Fruit fly (Drosophila melanogaster) whole organism, embryonic: ENCODE results near the gene CG13081.

ENCODE experiments used
- CG1024 ChIP-seq: fragments of 200-800 bp; sonication (Bioruptor generic); IDR thresholded peaks from 2 replicates; pipeline ENCODE4 v1.3.6; 2022; ENCODE audit warnings: missing biosample characterization, missing genetic modification characterization
- CG10565 ChIP-seq: fragments of 200-800 bp; sonication (Bioruptor generic); optimal IDR thresholded peaks from 3 replicates; lab custom pipeline; 2016; ENCODE audit warnings: missing biosample characterization, mild to moderate bottlenecking, missing genetic modification characterization
- CG11247 ChIP-seq: fragments of 200-800 bp; sonication (Bioruptor generic); IDR thresholded peaks from 2 replicates; pipeline ENCODE4 v1.3.6; 2022; ENCODE audit warnings: missing biosample characterization, missing genetic modification characterization
- CG11504 ChIP-seq: fragments of 200-800 bp; sonication (Bioruptor generic); optimal IDR thresholded peaks from 3 replicates; lab custom pipeline; 2019; ENCODE audit warnings: missing biosample characterization, mild to moderate bottlenecking, missing genetic modification characterization, moderate library complexity
- CG1233 ChIP-seq: fragments of 200-800 bp; sonication (Bioruptor generic); optimal IDR thresholded peaks from 4 replicates; lab custom pipeline; 2018; ENCODE audit warnings: missing biosample characterization, mild to moderate bottlenecking, missing genetic modification characterization
- CG15011 ChIP-seq: fragments of 200-800 bp; sonication (Bioruptor generic); optimal IDR thresholded peaks from 3 replicates; lab custom pipeline; 2018; ENCODE audit warnings: missing biosample characterization, mild to moderate bottlenecking, missing genetic modification characterization
- CG1602 ChIP-seq: fragments of 200-800 bp; sonication (Bioruptor generic); optimal IDR thresholded peaks from 3 replicates; lab custom pipeline; 2016; ENCODE audit warnings: missing biosample characterization, missing genetic modification characterization
- CG2199 ChIP-seq: fragments of 200-800 bp; sonication (Bioruptor generic); IDR thresholded peaks from 3 replicates; pipeline ENCODE4 v1.3.6; 2022; ENCODE audit warnings: missing biosample characterization, missing genetic modification characterization
- CG2712 ChIP-seq: fragments of 200-800 bp; optimal IDR thresholded peaks from 3 replicates; lab custom pipeline; 2019; ENCODE audit warnings: missing biosample characterization, mild to moderate bottlenecking, missing genetic modification characterization, moderate library complexity
- CG3065 ChIP-seq: fragments of 200-800 bp; sonication (Bioruptor generic); optimal IDR thresholded peaks from 2 replicates; lab custom pipeline; 2016; ENCODE audit warnings: missing biosample characterization, missing genetic modification characterization
- CG3407 ChIP-seq: fragments of 200-800 bp; sonication (Bioruptor generic); optimal IDR thresholded peaks from 2 replicates; lab custom pipeline; 2018; ENCODE audit warnings: missing biosample characterization, mild to moderate bottlenecking, missing genetic modification characterization
- CG3726 ChIP-seq: fragments of 200-800 bp; sonication (Bioruptor generic); IDR thresholded peaks from 3 replicates; pipeline ENCODE4, ENCODE4 v1.3.6; 2022; ENCODE audit warnings: missing biosample characterization, missing genetic modification characterization
- CG43689 ChIP-seq: fragments of 200-800 bp; sonication (Bioruptor generic); IDR thresholded peaks from 2 replicates; pipeline ENCODE4 v1.3.6; 2022; ENCODE audit warnings: missing biosample characterization, missing genetic modification characterization
- CG5180 ChIP-seq: fragments of 200-800 bp; sonication (Bioruptor generic); optimal IDR thresholded peaks from 3 replicates; lab custom pipeline; 2017; ENCODE audit warnings: missing biosample characterization, missing genetic modification characterization, mild to moderate bottlenecking, moderate library complexity, missing genetic modification reagents
- CG6175 ChIP-seq: fragments of 200-800 bp; sonication (Bioruptor generic); IDR thresholded peaks from 3 replicates; pipeline ENCODE4 v1.3.6; 2022; ENCODE audit warnings: missing biosample characterization, missing genetic modification characterization
- CG6689 ChIP-seq: fragments of 200-800 bp; sonication (Bioruptor generic); IDR thresholded peaks from 2 replicates; pipeline ENCODE4 v1.3.6; 2022; ENCODE audit warnings: missing biosample characterization, missing genetic modification characterization
- CG7357 ChIP-seq: fragments of 200-800 bp; sonication (Bioruptor generic); IDR thresholded peaks from 3 replicates; pipeline ENCODE4 v1.3.6; 2022; ENCODE audit warnings: missing biosample characterization, missing genetic modification characterization
- CG9876 ChIP-seq: fragments of 200-800 bp; sonication (Bioruptor generic); optimal IDR thresholded peaks from 2 replicates; lab custom pipeline; 2016; ENCODE audit warnings: missing biosample characterization, missing genetic modification characterization
- D19A ChIP-seq: fragments of 200-800 bp; optimal IDR thresholded peaks from 3 replicates; lab custom pipeline; 2019; ENCODE audit warnings: missing biosample characterization, mild to moderate bottlenecking, missing genetic modification characterization, moderate library complexity
- D19B ChIP-seq: fragments of 200-800 bp; sonication (Bioruptor generic); optimal IDR thresholded peaks from 2 replicates; lab custom pipeline; 2017; ENCODE audit warnings: missing biosample characterization, mild to moderate bottlenecking, missing genetic modification characterization
- Dbx ChIP-seq: fragments of 200-800 bp; sonication (Bioruptor generic); IDR thresholded peaks from 3 replicates; pipeline ENCODE4 v1.3.6; 2022; ENCODE audit warnings: missing biosample characterization, missing genetic modification characterization
- Doc3 ChIP-seq: fragments of 200-800 bp; sonication (Bioruptor generic); IDR thresholded peaks from 3 replicates; pipeline ENCODE4 v1.3.6; 2022; ENCODE audit warnings: missing biosample characterization, missing genetic modification characterization; ENCODE audit not compliant: partially characterized antibody
- E2f2 ChIP-seq: fragments of 200-800 bp; sonication (Bioruptor generic); IDR thresholded peaks from 2 replicates; pipeline ENCODE4 v1.3.6; 2022; ENCODE audit warnings: missing biosample characterization, missing genetic modification characterization
- Gsc ChIP-seq: fragments of 200-800 bp; sonication (Bioruptor generic); IDR thresholded peaks from 2 replicates; pipeline ENCODE4 v1.3.6; 2022; ENCODE audit warnings: missing biosample characterization, missing genetic modification characterization
- Hey ChIP-seq: fragments of 200-800 bp; sonication (Bioruptor generic); optimal IDR thresholded peaks from 3 replicates; lab custom pipeline; 2018; ENCODE audit warnings: missing biosample characterization, mild to moderate bottlenecking, missing genetic modification characterization
- NC2α ChIP-seq: fragments of 200-800 bp; sonication (Bioruptor generic); optimal IDR thresholded peaks from 2 replicates; lab custom pipeline; 2016; ENCODE audit warnings: missing biosample characterization, missing genetic modification characterization
- Nf-YB ChIP-seq: fragments of 200-800 bp; sonication (Bioruptor generic); optimal IDR thresholded peaks from 3 replicates; lab custom pipeline; 2019; ENCODE audit warnings: missing biosample characterization, mild to moderate bottlenecking, missing genetic modification characterization, moderate library complexity
- Pdp1 ChIP-seq, 2 experiments: fragments of 200-800 bp; sonication (Bioruptor generic); optimal IDR thresholded peaks; 3 replicates each; lab custom pipeline; 2016; ENCODE audit warnings: missing biosample characterization in 2 of 2, missing genetic modification characterization in 2 of 2, mild to moderate bottlenecking in 1 of 2, moderate library complexity in 1 of 2
- Scr ChIP-seq: fragments of 200-800 bp; sonication (Bioruptor generic); IDR thresholded peaks from 2 replicates; pipeline ENCODE4 v1.3.6; 2022; ENCODE audit warnings: missing biosample characterization, missing genetic modification characterization; ENCODE audit not compliant: partially characterized antibody
- Sox102F ChIP-seq: fragments of 200-800 bp; sonication (Bioruptor generic); optimal IDR thresholded peaks from 2 replicates; lab custom pipeline; 2018; ENCODE audit warnings: missing biosample characterization, mild to moderate bottlenecking, missing genetic modification characterization, moderate library complexity
- Sry-δ ChIP-seq: fragments of 200-800 bp; sonication (Bioruptor generic); optimal IDR thresholded peaks from 2 replicates; lab custom pipeline; 2016; ENCODE audit warnings: missing biosample characterization, missing genetic modification characterization
- Vsx1 ChIP-seq: fragments of 200-800 bp; sonication (Bioruptor generic); optimal IDR thresholded peaks from 2 replicates; lab custom pipeline; 2017; ENCODE audit warnings: missing biosample characterization, mild to moderate bottlenecking, missing genetic modification characterization, missing genetic modification reagents
- ab ChIP-seq: fragments of 200-800 bp; sonication (Bioruptor generic); optimal IDR thresholded peaks from 2 replicates; lab custom pipeline; 2016; ENCODE audit warnings: missing biosample characterization, missing genetic modification characterization
- bowl ChIP-seq: fragments of 200-800 bp; sonication (Bioruptor generic); IDR thresholded peaks from 2 replicates; pipeline ENCODE4 v1.3.6; 2022; ENCODE audit warnings: missing biosample characterization, missing genetic modification characterization
- btn ChIP-seq: fragments of 200-800 bp; sonication (Bioruptor generic); optimal IDR thresholded peaks from 2 replicates; lab custom pipeline; 2016; ENCODE audit warnings: missing biosample characterization, missing genetic modification characterization
- caup ChIP-seq: fragments of 200-800 bp; sonication (Bioruptor generic); optimal IDR thresholded peaks from 3 replicates; lab custom pipeline; 2017; ENCODE audit warnings: missing biosample characterization, mild to moderate bottlenecking, missing genetic modification characterization, moderate library complexity; ENCODE audit not compliant: severe bottlenecking
- disco-r ChIP-seq: fragments of 200-800 bp; sonication (Bioruptor generic); optimal IDR thresholded peaks from 2 replicates; lab custom pipeline; 2016; ENCODE audit warnings: missing biosample characterization, missing genetic modification characterization
- exex ChIP-seq: fragments of 200-800 bp; sonication (Bioruptor generic); optimal IDR thresholded peaks from 4 replicates; lab custom pipeline; 2018; ENCODE audit warnings: missing biosample characterization, mild to moderate bottlenecking, missing genetic modification characterization, moderate library complexity
- fu2 ChIP-seq: fragments of 200-800 bp; sonication (Bioruptor generic); optimal IDR thresholded peaks from 2 replicates; lab custom pipeline; 2016; ENCODE audit warnings: missing biosample characterization, missing genetic modification characterization
- grn ChIP-seq: fragments of 200-800 bp; sonication (Bioruptor generic); optimal IDR thresholded peaks from 3 replicates; lab custom pipeline; 2017; ENCODE audit warnings: missing biosample characterization, missing genetic modification characterization
- ken ChIP-seq: fragments of 200-800 bp; sonication (Bioruptor generic); IDR thresholded peaks from 3 replicates; pipeline ENCODE4 v1.3.6; 2022; ENCODE audit warnings: missing biosample characterization, missing genetic modification characterization
- mam ChIP-seq: fragments of 200-800 bp; sonication (Bioruptor generic); optimal IDR thresholded peaks from 3 replicates; lab custom pipeline; 2016; ENCODE audit warnings: missing biosample characterization, missing genetic modification characterization
- p53 ChIP-seq: fragments of 200-800 bp; sonication (Bioruptor generic); optimal IDR thresholded peaks from 2 replicates; lab custom pipeline; 2016; ENCODE audit warnings: missing biosample characterization, missing genetic modification characterization
- peb ChIP-seq: fragments of 200-800 bp; sonication (Bioruptor generic); IDR thresholded peaks from 2 replicates; pipeline ENCODE4 v1.3.6; 2022; ENCODE audit warnings: missing biosample characterization, missing genetic modification characterization
- ro ChIP-seq: fragments of 200-800 bp; sonication (Bioruptor generic); IDR thresholded peaks from 2 replicates; pipeline ENCODE4 v1.3.6; 2022; ENCODE audit warnings: missing biosample characterization, missing genetic modification characterization
- sens-2 ChIP-seq: fragments of 200-800 bp; sonication (Bioruptor generic); IDR thresholded peaks from 2 replicates; pipeline ENCODE4 v1.3.6; 2022; ENCODE audit warnings: missing biosample characterization, missing genetic modification characterization
- tap ChIP-seq: fragments of 200-800 bp; optimal IDR thresholded peaks from 3 replicates; lab custom pipeline; 2019; ENCODE audit warnings: missing biosample characterization, mild to moderate bottlenecking, missing genetic modification characterization, moderate library complexity
- unc-4 ChIP-seq: fragments of 200-800 bp; sonication (Bioruptor generic); IDR thresholded peaks from 2 replicates; pipeline ENCODE4 v1.3.6; 2022; ENCODE audit warnings: missing biosample characterization, missing genetic modification characterization; ENCODE audit not compliant: partially characterized antibody
- vvl ChIP-seq: fragments of 200-800 bp; sonication (Bioruptor generic); IDR thresholded peaks from 2 replicates; pipeline ENCODE4 v1.3.6; 2022; ENCODE audit warnings: missing biosample characterization, missing genetic modification characterization
- zen ChIP-seq: fragments of 200-800 bp; sonication (Bioruptor generic); optimal IDR thresholded peaks from 3 replicates; lab custom pipeline; 2018; ENCODE audit warnings: missing biosample characterization, mild to moderate bottlenecking, missing genetic modification characterization, moderate library complexity
- zfh1 ChIP-seq: fragments of 200-800 bp; sonication (Bioruptor generic); IDR thresholded peaks from 3 replicates; pipeline ENCODE4 v1.3.6; 2022; ENCODE audit warnings: missing biosample characterization, missing genetic modification characterization

The CG13081 gene

dm6 chr2L:19533247-19533646 is 7.2 kb upstream of the CG13081 start, which contains the start of gene CG33116 (continued):
- TF ChIP-seq D19B, result peak; percentile 47
- peak; percentile 87 for TF ChIP-seq mam
- TF ChIP-seq CG3065 (GFP tag; lab: Kevin White, UChicago), result peak; percentile 18
- peak; percentile 89; the same call in 2 of the 3 replicates for TF ChIP-seq CG2199 (GFP tag; lab: Robert Waterston, UW)
- peak; percentile 77; the same call in 2 of the 3 replicates for TF ChIP-seq Dbx
- TF ChIP-seq btn, result peak; percentile 59
- peak; percentile 75 for TF ChIP-seq CG1602 (GFP tag; lab: Kevin White, UChicago)
- peak; percentile 85 for TF ChIP-seq zfh1 (GFP tag; lab: Robert Waterston, UW)
- TF ChIP-seq disco-r (GFP tag; lab: Kevin White, UChicago), result peak; percentile 66
- TF ChIP-seq bowl (GFP tag; lab: Robert Waterston, UW), result 0 out of 2 replicates have a peak, but pooled peaks have one; percentile 52
- TF ChIP-seq CG11504, result peak; percentile 84
- no peak for TF ChIP-seq Gsc
- TF ChIP-seq grn (GFP tag; lab: Kevin White, UChicago), result peak; percentile 25
- peak; percentile 24; the same call in 1 of the 2 replicates for TF ChIP-seq peb (GFP tag; lab: Robert Waterston, UW)
- TF ChIP-seq p53, result peak; percentile 61
- TF ChIP-seq Sox102F, result peak; percentile 76
- TF ChIP-seq CG10565 (GFP tag; lab: Kevin White, UChicago), result peak; percentile 19
- TF ChIP-seq NC2α, result peak; percentile 76
- TF ChIP-seq CG3726 (GFP tag; lab: Robert Waterston, UW), result 0 out of 3 replicates have a peak, but pooled peaks have one; percentile 52
- peak; percentile 48 for TF ChIP-seq CG15011 (GFP tag; lab: Kevin White, UChicago)
- TF ChIP-seq CG2712 (tag; lab: Kevin White, UChicago), result peak; percentile 84
- TF ChIP-seq tap (tag; lab: Kevin White, UChicago), result peak; percentile 74
- TF ChIP-seq CG5180 (GFP tag; lab: Kevin White, UChicago), result peak; percentile 9
- TF ChIP-seq exex (tag; lab: Kevin White, UChicago), result peak; percentile 26
- TF ChIP-seq ab (GFP tag; lab: Kevin White, UChicago), result peak; percentile 26
- TF ChIP-seq Vsx1 (GFP tag; lab: Kevin White, UChicago), result peak; percentile 38
- peak; percentile 27; the same call in 1 of the 2 replicates for TF ChIP-seq Scr (GFP tag; lab: Robert Waterston, UW)
- peak; percentile 75 for TF ChIP-seq D19A (tag; lab: Kevin White, UChicago)
- peak; percentile 60 for TF ChIP-seq Hey (tag; lab: Kevin White, UChicago)
- TF ChIP-seq CG6175, result peak; percentile 62; the same call in 1 of the 3 replicates
- peak; percentile 48 for TF ChIP-seq Sry-δ (GFP tag; lab: Kevin White, UChicago)
- TF ChIP-seq CG43689 (GFP tag; lab: Robert Waterston, UW), result peak; percentile 49
- TF ChIP-seq CG1233 (GFP tag; lab: Kevin White, UChicago), result peak; percentile 80
- peak; percentile 56 for TF ChIP-seq Nf-YB
- peak; percentile 66 for TF ChIP-seq CG3407 (GFP tag; lab: Kevin White, UChicago)
- peak; percentile 63 for TF ChIP-seq CG1024 (GFP tag; lab: Robert Waterston, UW)
- TF ChIP-seq ken (GFP tag; lab: Robert Waterston, UW), result peak; percentile 84
- TF ChIP-seq ro (GFP tag; lab: Robert Waterston, UW), result peak; percentile 40; the same call in 1 of the 2 replicates
- TF ChIP-seq CG6689 (GFP tag; lab: Robert Waterston, UW), result peak; percentile 64
- TF ChIP-seq caup (GFP tag; lab: Kevin White, UChicago), result peak; percentile 82
- TF ChIP-seq Pdp1 (GFP tag; optimal IDR thresholded peaks at IDR 0.05; lab: Kevin White, UChicago), result peak; percentile 77 to 80
- TF ChIP-seq fu2, result peak; percentile 88
- peak; percentile 69 for TF ChIP-seq CG9876 (GFP tag; lab: Kevin White, UChicago)
- TF ChIP-seq CG11247, result peak; percentile 71
- TF ChIP-seq unc-4, result no peak
- TF ChIP-seq E2f2, result peak; percentile 66
- peak; percentile 87 for TF ChIP-seq vvl (GFP tag; lab: Robert Waterston, UW)
- TF ChIP-seq zen (tag; lab: Kevin White, UChicago), result peak; percentile 64
- no peak for TF ChIP-seq Doc3 (GFP tag; lab: Robert Waterston, UW)
- peak; percentile 51; the same call in 1 of the 3 replicates for TF ChIP-seq CG7357 (GFP tag; lab: Robert Waterston, UW)
- TF ChIP-seq sens-2, result no peak
